Worm (Caenorhabditis elegans) whole organism, mixed stage, embryonic: ENCODE results near the gene pph-1.

Experiments
- lsy-2 ChIP-seq: fragments of 150-350 bp; optimal IDR thresholded peaks from 2 replicates; lab custom pipeline; 2014; ENCODE audit warnings: missing biosample characterization, missing genetic modification characterization
- mep-1 ChIP-seq: fragments of 150-350 bp; optimal IDR thresholded peaks from 2 replicates; lab custom pipeline; 2017; ENCODE audit warnings: missing biosample characterization, missing genetic modification reagents, missing genetic modification characterization, inconsistent platforms
- nhr-76 ChIP-seq: sonication (generic microtip); optimal IDR thresholded peaks from 2 replicates; lab custom pipeline; 2017; ENCODE audit warnings: missing biosample characterization, missing genetic modification characterization

ce11 chrV:10741357-10741756, 39.0 kb downstream of the pph-1 start, which contains the start of gene ZC302.3:
- TF ChIP-seq lsy-2 (no peak), mep-1 (tag; lab: Kevin White, UChicago) (no peak), nhr-76 (tag; lab: Kevin White, UChicago) (no peak)
